Worm (Caenorhabditis elegans): ENCODE data around the gene fbxc-34.
"Not testable (repeated sequence)": the region's sequence is repeated elsewhere in the genome, so short reads cannot be mapped to it uniquely, and the experiment has no call there.

- not testable (repeated sequence) for TF ChIP-seq lin-15B (tag; optimal IDR thresholded peaks at IDR 0.05); mdl-1 (tag; optimal IDR thresholded peaks at IDR 0.05); skn-1 (tag; optimal IDR thresholded peaks at IDR 0.05); snpc-4 (tag; optimal IDR thresholded peaks at IDR 0.05); pha-4 (tag; optimal IDR thresholded peaks at IDR 0.05); nhr-23 (tag; optimal IDR thresholded peaks at IDR 0.05); fkh-10 (GFP tag; optimal IDR thresholded peaks at IDR 0.05); nhr-28 (tag; optimal IDR thresholded peaks at IDR 0.05); zag-1 (tag; optimal IDR thresholded peaks at IDR 0.05); pqm-1 (tag; optimal IDR thresholded peaks at IDR 0.05); R02D3.7 (tag; optimal IDR thresholded peaks at IDR 0.05); fos-1 (tag; optimal IDR thresholded peaks at IDR 0.05); nhr-77 (tag; optimal IDR thresholded peaks at IDR 0.05)
These were observed 36.0 kb downstream of the fbxc-34 start, which contains the start of gene fbxc-18 for ce11 chrII:966962-967361.
